Worm (Caenorhabditis elegans): Measurements from ENCODE around the gene F34D10.8.

Gene F34D10.8

DNA sequence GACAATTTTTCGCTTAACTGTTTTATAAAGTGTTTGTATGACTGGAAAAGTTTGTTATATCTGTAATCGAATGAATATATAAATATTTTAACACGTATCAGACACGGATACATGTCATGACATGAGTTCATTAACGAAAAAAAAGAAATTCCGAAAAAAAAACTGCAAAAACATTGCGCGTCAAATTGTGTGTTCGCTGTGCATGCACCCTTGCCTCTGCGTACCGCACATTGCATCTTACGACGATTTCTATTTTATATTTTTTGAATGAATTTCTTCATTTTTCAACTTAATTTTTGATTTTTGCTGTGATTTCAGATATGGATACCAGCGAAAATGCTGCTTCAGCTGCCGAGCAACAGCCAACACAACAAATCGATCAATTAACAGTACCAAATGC, 25.6 kb upstream of the F34D10.8 start, which contains the start of gene wdr-5.1 (continued):
- TF ChIP-seq Y116A8C.19 (tag; optimal IDR thresholded peaks at IDR 0.05; ENCODE audit: borderline replicate concordance) (no peak), ceh-82 (tag; optimal IDR thresholded peaks at IDR 0.05) (peak in 1 of 3 experiments; percentile 22), unc-86 (tag; optimal IDR thresholded peaks at IDR 0.05) (no peak), unc-62 (GFP tag; optimal IDR thresholded peaks at IDR 0.05) (no peak), rnt-1 (tag; optimal IDR thresholded peaks at IDR 0.05) (no peak), nhr-71 (tag; optimal IDR thresholded peaks at IDR 0.05) (peak; percentile 54), elt-2 (tag; optimal IDR thresholded peaks at IDR 0.05) (no peak), dsc-1 (tag; optimal IDR thresholded peaks at IDR 0.05) (no peak), ceh-90 (tag; optimal IDR thresholded peaks at IDR 0.05) (no peak), aha-1 (tag; optimal IDR thresholded peaks at IDR 0.05) (no peak), lin-14 (GFP tag; optimal IDR thresholded peaks at IDR 0.05) (no peak), ztf-11 (tag; optimal IDR thresholded peaks at IDR 0.05) (no peak), unc-98 (GFP tag; IDR thresholded peaks at IDR 0.05) (no peak), dpl-1 (GFP tag; optimal IDR thresholded peaks at IDR 0.05) (peak in 2 of 3 experiments; percentile 37 to 60), nhr-76 (tag; optimal IDR thresholded peaks at IDR 0.05) (no peak), vab-15 (tag; optimal IDR thresholded peaks at IDR 0.05) (no peak), nhr-90 (tag; optimal IDR thresholded peaks at IDR 0.05; ENCODE audit: poor library complexity) (no peak), ceh-8 (GFP tag; optimal IDR thresholded peaks at IDR 0.05) (no peak), nhr-237 (tag; optimal IDR thresholded peaks at IDR 0.05) (no peak), lin-35 (GFP tag; optimal IDR thresholded peaks at IDR 0.05) (peak; percentile 21 to 47), xbp-1 (tag; optimal IDR thresholded peaks at IDR 0.05) (peak; percentile 48), nhr-28 (tag; optimal IDR thresholded peaks at IDR 0.05) (no peak), nhr-47 (tag; optimal IDR thresholded peaks at IDR 0.05) (peak; percentile 22), swsn-7 (tag; optimal IDR thresholded peaks at IDR 0.05) (no peak), sox-4 (tag; optimal IDR thresholded peaks at IDR 0.05) (no peak), C04F5.9 (tag; optimal IDR thresholded peaks at IDR 0.05) (no peak), fkh-8 (tag; optimal IDR thresholded peaks at IDR 0.05) (no peak), irx-1 (tag; optimal IDR thresholded peaks at IDR 0.05) (no peak), nhr-85 (tag) (peak; percentile 26), egl-13 (tag; optimal IDR thresholded peaks at IDR 0.05) (no peak), F16B12.6 (tag; optimal IDR thresholded peaks at IDR 0.05) (peak; percentile 88), mdl-1 (tag; optimal IDR thresholded peaks at IDR 0.05) (no peak)

DNA sequence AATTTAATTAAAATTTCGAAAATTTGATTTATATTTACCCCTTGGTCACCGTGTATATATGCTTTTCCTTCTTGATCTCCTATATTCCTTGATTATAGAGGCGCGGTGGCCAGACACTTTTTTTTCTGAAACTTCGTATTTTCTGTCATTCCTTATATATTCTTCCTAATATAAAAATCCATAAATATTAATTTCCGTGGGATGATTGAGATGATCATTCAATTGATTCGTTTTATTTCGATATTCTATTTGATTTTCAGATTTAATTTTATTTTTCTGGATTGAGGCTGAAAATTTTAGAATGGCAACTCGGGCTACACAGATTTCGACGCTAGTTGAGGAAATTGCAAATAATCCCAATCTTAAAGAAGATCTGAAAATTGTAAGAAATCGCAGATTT, 24.0 kb upstream of the F34D10.8 start, which contains the start of gene dph-1:
Gene dph-1, plus strand, starts transcription at position 301 of the 400 bp plus-strand sequence.
- TF ChIP-seq zag-1 (tag; optimal IDR thresholded peaks at IDR 0.05) (no peak), ets-5 (GFP tag; IDR thresholded peaks at IDR 0.05) (no peak), C04F5.9 (tag; optimal IDR thresholded peaks at IDR 0.05) (no peak), ceh-82 (tag; optimal IDR thresholded peaks at IDR 0.05) (no peak), elt-3 (tag; optimal IDR thresholded peaks at IDR 0.05) (no peak), nhr-20 (tag; optimal IDR thresholded peaks at IDR 0.05) (no peak), nhr-237 (tag; optimal IDR thresholded peaks at IDR 0.05) (no peak), tbx-2 (tag; optimal IDR thresholded peaks at IDR 0.05) (no peak), aly-2 (tag; optimal IDR thresholded peaks at IDR 0.05) (no peak), Y116A8C.19 (tag; optimal IDR thresholded peaks at IDR 0.05; ENCODE audit: borderline replicate concordance) (no peak)

ce11 chrIII:3709030-3709429, 21.5 kb upstream of the F34D10.8 start, which contains the start of gene alkb-8:
Gene alkb-8, plus strand, starts transcription at chrIII:3709330.
- TF ChIP-seq lin-14 (GFP tag; optimal IDR thresholded peaks at IDR 0.05) = no peak
- TF ChIP-seq aha-1 (tag; optimal IDR thresholded peaks at IDR 0.05) = no peak
- TF ChIP-seq ztf-11 (tag; optimal IDR thresholded peaks at IDR 0.05) = no peak

ce11 chrIII:3713163-3713562, 17.4 kb upstream of the F34D10.8 start, which contains the start of gene nrde-1:
Gene nrde-1, plus strand, starts transcription at chrIII:3713463.
- TF ChIP-seq nhr-85 (tag) (peak; percentile 42), tlp-1 (tag; optimal IDR thresholded peaks at IDR 0.05) (no peak)
